Worm (Caenorhabditis elegans): ENCODE measurements around the gene tmc-1.

- TF ChIP-seq hsf-1 (GFP tag; IDR thresholded peaks at IDR 0.05) (no peak), ztf-6 (GFP tag; IDR thresholded peaks at IDR 0.05) (no peak)
These were observed 5.2 kb downstream of the tmc-1 start for ce11 chrX:1167234-1167633.

Data from whole organism, young adult.